Worm (Caenorhabditis elegans): Measurements from ENCODE around the gene tbc-16.

DNA sequence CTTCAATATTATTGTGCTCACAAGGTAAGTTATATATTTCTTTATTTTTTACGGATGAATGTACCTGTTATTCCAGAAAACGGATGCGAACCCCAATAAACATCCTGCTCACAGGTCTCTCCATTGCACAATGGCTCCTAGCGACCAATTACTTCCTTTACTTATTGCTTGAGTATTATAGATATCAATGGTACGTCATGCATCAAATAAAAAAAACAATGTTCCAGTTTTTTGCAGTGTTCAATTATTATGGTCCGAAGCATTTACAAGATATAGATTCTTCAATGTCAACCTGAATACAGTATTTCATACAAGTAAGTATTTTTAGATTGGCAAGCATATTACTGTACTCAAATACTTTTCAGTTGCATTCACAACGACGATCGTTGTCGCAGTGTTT, 35.8 kb downstream of the tbc-16 start:
- TF ChIP-seq elt-3 (tag; optimal IDR thresholded peaks at IDR 0.05) (no peak), ama-1 (optimal IDR thresholded peaks at IDR 0.05) (no peak), ztf-11 (tag; optimal IDR thresholded peaks at IDR 0.05) (no peak), rnt-1 (tag; optimal IDR thresholded peaks at IDR 0.05) (no peak), tbx-2 (tag; optimal IDR thresholded peaks at IDR 0.05) (no peak), fkh-10 (GFP tag; optimal IDR thresholded peaks at IDR 0.05) (no peak), nhr-11 (tag; optimal IDR thresholded peaks at IDR 0.05) (no peak), ces-1 (GFP tag; optimal IDR thresholded peaks at IDR 0.05) (no peak), nhr-84 (tag; optimal IDR thresholded peaks at IDR 0.05) (no peak), lin-13 (GFP tag; optimal IDR thresholded peaks at IDR 0.05) (no peak), fos-1 (tag; optimal IDR thresholded peaks at IDR 0.05) (no peak), aly-2 (tag; optimal IDR thresholded peaks at IDR 0.05) (no peak), nhr-90 (tag; optimal IDR thresholded peaks at IDR 0.05; ENCODE audit: poor library complexity) (no peak)
